Worm (Caenorhabditis elegans): ENCODE results near the gene chca-1.
"Not testable (repeated sequence)": the region's sequence is repeated elsewhere in the genome, so short reads cannot be mapped to it uniquely, and the experiment has no call there.

The chca-1 gene

DNA sequence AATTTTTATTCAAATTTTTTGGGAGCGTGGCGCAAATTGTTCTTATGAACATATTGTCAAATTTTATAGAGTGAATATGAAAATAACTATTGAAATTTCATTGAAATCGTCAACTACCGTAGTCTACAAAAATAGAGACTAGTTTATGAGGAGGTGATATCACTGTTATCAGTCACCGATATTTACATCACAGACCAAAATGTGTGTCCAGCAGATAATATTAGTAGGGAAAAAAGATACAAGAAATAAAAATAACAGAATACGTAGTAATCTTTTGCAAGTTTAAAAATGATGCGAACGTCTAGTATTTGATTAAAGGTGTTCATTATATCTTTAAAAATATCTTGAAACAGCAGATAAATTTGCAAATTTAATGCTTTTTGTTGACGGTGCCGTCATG lies 28.1 kb downstream of the chca-1 start:
- TF ChIP-seq W03F9.2 (tag; optimal IDR thresholded peaks at IDR 0.05), result no peak

DNA sequence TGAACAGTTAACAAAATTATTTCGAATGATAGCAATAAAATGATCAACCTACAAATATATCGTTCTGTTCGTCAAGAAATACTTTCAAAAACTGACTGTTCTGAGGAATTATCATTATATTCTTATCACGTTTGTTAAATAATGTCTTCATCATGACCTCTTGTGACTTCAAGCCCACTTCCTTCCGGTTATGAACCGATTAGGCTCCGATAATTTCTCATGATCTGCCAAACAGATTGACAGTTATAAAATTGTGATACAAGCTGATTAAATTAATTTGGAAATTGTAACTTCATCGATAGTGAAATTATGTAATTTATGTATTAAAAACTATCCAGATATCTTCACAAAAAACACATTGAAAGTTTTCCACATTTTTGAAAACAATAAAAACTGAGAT lies 29.6 kb downstream of the chca-1 start, which contains the start of gene ins-8:
Gene ins-8, minus strand, starts transcription at position 101 of the 400 bp plus-strand sequence.
- TF ChIP-seq W03F9.2 (tag; optimal IDR thresholded peaks at IDR 0.05), result no peak

DNA sequence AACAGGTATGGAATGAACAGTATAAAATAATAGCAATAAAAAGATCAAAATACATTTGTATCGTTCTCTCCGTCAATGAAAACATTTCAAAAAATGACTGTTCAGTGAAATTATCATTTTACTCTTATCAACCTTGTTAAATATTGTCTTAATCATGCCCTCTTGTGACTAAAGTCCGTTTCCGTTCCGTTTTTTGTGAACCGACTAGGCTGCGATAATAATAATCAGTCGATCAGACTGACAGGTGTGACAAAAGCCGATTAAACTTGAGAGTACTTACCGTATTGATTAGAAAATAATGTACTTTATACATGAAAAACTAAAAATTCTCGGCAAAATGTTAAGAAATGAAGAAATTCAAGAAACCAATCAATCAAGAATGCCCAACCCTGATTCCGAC lies 31.3 kb downstream of the chca-1 start, which contains the start of gene ins-7:
Gene ins-7, minus strand, starts transcription at position 332 of the 400 bp plus-strand sequence.
- no peak for TF ChIP-seq dao-5 (tag; optimal IDR thresholded peaks at IDR 0.05)
- TF ChIP-seq W03F9.2 (tag; optimal IDR thresholded peaks at IDR 0.05), result no peak

DNA sequence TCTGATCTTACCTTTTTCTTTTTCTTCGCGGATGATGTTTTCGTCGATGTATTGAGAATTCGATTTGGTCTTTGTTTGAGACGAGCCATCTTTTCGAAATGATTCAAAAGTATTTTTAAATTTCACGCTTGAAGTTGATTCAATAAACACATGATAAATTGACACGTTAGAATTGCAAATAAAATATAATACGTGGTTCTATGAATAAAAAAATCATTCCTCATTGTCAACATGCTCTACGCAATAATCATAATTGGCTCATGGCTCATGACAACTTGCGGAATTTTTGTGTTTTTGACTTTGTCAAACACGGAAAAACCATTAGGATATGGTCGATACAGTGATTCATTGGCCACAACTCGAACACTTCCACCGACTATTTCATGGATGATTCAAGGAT lies 32.2 kb downstream of the chca-1 start, which contains the start of the genes htas-1 and ZK1251.3:
Gene htas-1, minus strand, starts transcription at position 101 of the 400 bp plus-strand sequence.
Gene ZK1251.3, plus strand, starts transcription at position 226 of the 400 bp plus-strand sequence.
- TF ChIP-seq dao-5 (tag; optimal IDR thresholded peaks at IDR 0.05), result no peak
- TF ChIP-seq W03F9.2 (tag; optimal IDR thresholded peaks at IDR 0.05), result no peak
- TF ChIP-seq him-1 (tag; optimal IDR thresholded peaks at IDR 0.05), result no peak

DNA sequence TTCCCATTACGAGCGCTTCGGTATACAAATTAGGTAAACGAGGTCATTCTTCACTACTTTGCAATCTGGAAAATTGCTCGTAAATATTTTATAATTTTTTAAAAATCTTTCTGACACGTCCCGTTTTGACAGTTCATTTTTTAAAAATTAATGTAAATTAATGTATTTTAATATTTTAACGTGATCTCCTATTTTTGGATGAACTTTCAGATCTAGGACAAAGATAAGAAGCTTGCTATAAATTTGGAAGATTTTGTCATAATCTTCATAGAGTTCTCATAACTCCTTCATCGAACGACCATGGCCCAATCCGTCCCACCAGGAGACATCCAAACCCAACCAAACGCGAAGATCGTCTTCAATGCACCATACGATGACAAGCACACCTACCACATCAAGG lies 37.5 kb downstream of the chca-1 start, which contains the start of gene msp-76:
Gene msp-76, plus strand, starts transcription at position 301 of the 400 bp plus-strand sequence.
- TF ChIP-seq him-1, dao-5, W03F9.2 (tag; optimal IDR thresholded peaks at IDR 0.05): not testable (repeated sequence)

DNA sequence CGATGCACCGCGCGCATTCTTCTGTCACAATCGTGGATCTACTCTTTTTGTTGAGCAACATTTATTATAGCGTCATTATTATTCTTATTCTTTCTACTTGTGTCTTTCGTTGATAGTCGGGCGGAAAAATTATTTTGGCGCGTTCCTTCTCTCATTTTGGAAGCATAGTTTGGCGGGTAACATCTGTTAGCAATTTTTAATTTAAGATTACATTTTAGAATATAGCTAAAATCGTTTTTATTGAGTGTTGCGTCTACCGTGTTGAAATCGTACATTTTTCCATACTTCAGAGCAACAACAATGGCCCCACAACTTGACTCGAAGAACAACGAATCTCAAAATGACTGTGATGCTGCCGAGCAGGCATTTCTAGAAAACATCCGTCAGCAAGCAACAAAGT lies 39.5 kb downstream of the chca-1 start, which contains the start of gene sdz-36:
Gene sdz-36, plus strand, starts transcription at position 301 of the 400 bp plus-strand sequence.
- TF ChIP-seq dao-5 (tag; optimal IDR thresholded peaks at IDR 0.05) (no peak), W03F9.2 (tag; optimal IDR thresholded peaks at IDR 0.05) (no peak), him-1 (tag; optimal IDR thresholded peaks at IDR 0.05) (no peak)

DNA sequence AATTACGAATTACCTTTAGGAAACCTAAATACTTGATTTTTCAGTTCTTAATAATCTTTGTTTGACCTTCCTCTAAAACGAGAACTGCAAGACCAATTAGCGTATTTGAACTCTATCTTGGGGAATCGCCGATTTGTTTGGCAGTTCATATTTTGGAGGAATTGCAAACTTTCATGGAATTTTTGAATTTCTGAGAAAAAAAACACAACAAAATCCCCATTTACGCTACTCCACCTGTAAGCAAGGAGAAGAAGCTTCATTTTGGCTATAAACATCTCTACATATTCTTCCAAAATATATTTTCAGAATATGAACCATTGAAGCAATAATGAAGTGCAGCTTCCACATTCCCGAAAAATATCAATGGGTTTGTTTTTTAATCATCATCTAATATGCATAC lies 41.7 kb downstream of the chca-1 start, which contains the start of gene twk-9:
Gene twk-9, plus strand, starts transcription at position 301 of the 400 bp plus-strand sequence.
- TF ChIP-seq W03F9.2 (tag; optimal IDR thresholded peaks at IDR 0.05) (no peak), him-1 (tag; optimal IDR thresholded peaks at IDR 0.05) (no peak), dao-5 (tag; optimal IDR thresholded peaks at IDR 0.05) (no peak)

DNA sequence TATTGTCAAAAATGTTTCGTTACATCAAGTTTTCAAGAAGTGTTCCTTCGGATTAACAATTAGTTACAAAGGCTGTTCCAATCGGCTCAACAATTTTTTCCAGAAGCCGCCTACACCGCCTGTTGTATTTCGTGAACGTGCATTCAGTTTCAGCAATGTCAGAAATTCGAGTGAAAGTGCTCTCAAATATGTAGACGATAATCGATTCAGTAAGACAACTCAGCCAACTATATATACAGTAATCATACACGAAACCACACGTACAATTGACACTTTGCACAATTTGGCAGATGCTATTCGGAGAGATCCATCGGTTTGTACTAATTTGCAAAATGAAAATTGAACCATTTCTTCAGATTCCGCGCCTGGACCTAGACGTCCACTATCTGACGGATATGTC lies 45.3 kb downstream of the chca-1 start:
- no peak for TF ChIP-seq him-1 (tag; optimal IDR thresholded peaks at IDR 0.05)
- no peak for TF ChIP-seq W03F9.2 (tag; optimal IDR thresholded peaks at IDR 0.05)
- TF ChIP-seq dao-5 (tag; optimal IDR thresholded peaks at IDR 0.05), result no peak

DNA sequence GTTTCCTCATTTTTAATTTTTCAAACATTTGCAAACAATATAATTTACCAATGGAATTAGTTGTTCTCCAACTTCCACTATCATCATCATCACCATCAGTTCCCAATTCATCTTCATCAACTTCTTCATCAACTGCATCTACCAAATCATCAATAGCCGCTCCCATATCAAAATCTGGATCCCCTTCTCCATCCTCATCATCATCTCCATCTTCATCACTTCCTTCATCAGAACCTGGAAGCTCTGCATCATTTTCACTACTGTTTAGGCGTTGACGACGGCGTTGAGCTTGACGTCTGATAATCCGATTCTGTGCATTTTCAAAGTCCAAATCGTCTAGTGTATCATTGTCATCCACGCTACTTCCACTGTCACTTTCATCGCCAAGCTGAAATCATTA lies 46.7 kb downstream of the chca-1 start:
- no peak for TF ChIP-seq dao-5 (tag; optimal IDR thresholded peaks at IDR 0.05)

DNA sequence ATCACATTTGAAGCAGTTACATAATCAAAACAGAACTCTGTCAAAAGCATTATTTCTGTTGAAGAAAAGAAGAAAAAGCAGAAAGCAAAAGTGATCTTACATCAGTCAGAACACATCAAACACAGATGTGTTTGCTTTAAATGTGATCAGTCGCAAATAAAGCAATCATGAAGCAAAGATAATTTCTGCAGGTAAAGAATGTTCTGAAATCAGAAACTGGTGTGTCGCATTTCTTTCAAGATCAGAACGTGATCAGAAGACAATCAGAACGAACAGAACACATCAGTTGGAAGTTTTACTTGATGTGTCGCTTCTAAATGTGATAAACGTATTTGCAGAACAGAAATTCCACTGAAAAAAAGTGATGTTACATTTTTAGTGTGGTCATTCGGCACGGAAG lies 47.9 kb downstream of the chca-1 start:
- TF ChIP-seq W03F9.2 (tag; optimal IDR thresholded peaks at IDR 0.05), result no peak
- TF ChIP-seq dao-5 (tag; optimal IDR thresholded peaks at IDR 0.05), result no peak
- no peak for TF ChIP-seq him-1 (tag; optimal IDR thresholded peaks at IDR 0.05)
